Fruit fly (Drosophila melanogaster) whole organism, embryonic: ENCODE data around the gene bsk.

Experiments
- Abd-B ChIP-seq: fragments of 200-800 bp; sonication (Bioruptor generic); optimal IDR thresholded peaks from 2 replicates; lab custom pipeline; 2018; ENCODE audit warnings: missing biosample characterization, mild to moderate bottlenecking, missing genetic modification characterization, moderate library complexity
- Atf-2 ChIP-seq: fragments of 200-800 bp; sonication (Bioruptor generic); optimal IDR thresholded peaks from 2 replicates; lab custom pipeline; 2016; ENCODE audit warnings: missing biosample characterization, missing genetic modification characterization
- Blimp-1 ChIP-seq: fragments of 200-800 bp; sonication (Bioruptor generic); optimal IDR thresholded peaks from 3 replicates; lab custom pipeline; 2018; ENCODE audit warnings: missing biosample characterization, missing genetic modification characterization, mild to moderate bottlenecking, moderate library complexity, missing genetic modification reagents
- C15 ChIP-seq: fragments of 200-800 bp; sonication (Bioruptor generic); IDR thresholded peaks from 3 replicates; pipeline ENCODE4 v1.3.6; 2022; ENCODE audit warnings: missing biosample characterization, missing genetic modification characterization
- CG10462 ChIP-seq: fragments of 200-800 bp; sonication (Bioruptor generic); optimal IDR thresholded peaks from 2 replicates; lab custom pipeline; 2016; ENCODE audit warnings: missing biosample characterization, missing genetic modification characterization
- CG12236 ChIP-seq: fragments of 200-800 bp; sonication (Bioruptor generic); optimal IDR thresholded peaks from 2 replicates; lab custom pipeline; 2016; ENCODE audit warnings: missing biosample characterization, missing genetic modification characterization
- CG12391 ChIP-seq: fragments of 200-800 bp; sonication (Bioruptor generic); optimal IDR thresholded peaks from 3 replicates; lab custom pipeline; 2018; ENCODE audit warnings: missing biosample characterization, mild to moderate bottlenecking, missing genetic modification characterization, moderate library complexity
- CG12942 ChIP-seq: fragments of 200-800 bp; sonication (Bioruptor generic); optimal IDR thresholded peaks from 3 replicates; lab custom pipeline; 2016; ENCODE audit warnings: missing biosample characterization, missing genetic modification characterization
- CG14050 ChIP-seq: fragments of 200-800 bp; sonication (Bioruptor generic); IDR thresholded peaks from 3 replicates; pipeline ENCODE4 v1.3.6; 2022; ENCODE audit warnings: missing biosample characterization, missing genetic modification characterization
- CG15269 ChIP-seq: fragments of 200-800 bp; sonication (Bioruptor generic); optimal IDR thresholded peaks from 2 replicates; lab custom pipeline; 2018; ENCODE audit warnings: missing biosample characterization, mild to moderate bottlenecking, missing genetic modification characterization, moderate library complexity
- CG15601 ChIP-seq: fragments of 200-800 bp; sonication (Bioruptor generic); optimal IDR thresholded peaks from 3 replicates; lab custom pipeline; 2019; ENCODE audit warnings: missing biosample characterization, mild to moderate bottlenecking, missing genetic modification characterization, moderate library complexity
- CG17359 ChIP-seq: fragments of 200-800 bp; sonication (Bioruptor generic); optimal IDR thresholded peaks from 3 replicates; lab custom pipeline; 2018; ENCODE audit warnings: missing biosample characterization, mild to moderate bottlenecking, missing genetic modification characterization, moderate library complexity
- CG18262 ChIP-seq: fragments of 200-800 bp; optimal IDR thresholded peaks from 3 replicates; lab custom pipeline; 2019; ENCODE audit warnings: missing biosample characterization, mild to moderate bottlenecking, missing genetic modification characterization, moderate library complexity
- CG18476 ChIP-seq: fragments of 200-800 bp; sonication (Bioruptor generic); optimal IDR thresholded peaks from 2 replicates; lab custom pipeline; 2016; ENCODE audit warnings: missing biosample characterization, mild to moderate bottlenecking, missing genetic modification characterization
- CG2202 ChIP-seq: fragments of 200-800 bp; sonication (Bioruptor generic); optimal IDR thresholded peaks from 2 replicates; lab custom pipeline; 2018; ENCODE audit warnings: missing biosample characterization, mild to moderate bottlenecking, missing genetic modification characterization
- CG2712 ChIP-seq: fragments of 200-800 bp; optimal IDR thresholded peaks from 3 replicates; lab custom pipeline; 2019; ENCODE audit warnings: missing biosample characterization, mild to moderate bottlenecking, missing genetic modification characterization, moderate library complexity
- CG30403 ChIP-seq: fragments of 200-800 bp; sonication (Bioruptor generic); optimal IDR thresholded peaks from 3 replicates; lab custom pipeline; 2016; ENCODE audit warnings: missing biosample characterization, missing genetic modification characterization
- CG4328 ChIP-seq: fragments of 200-800 bp; sonication (Bioruptor generic); optimal IDR thresholded peaks from 3 replicates; lab custom pipeline; 2017; ENCODE audit warnings: missing biosample characterization, missing genetic modification reagents, missing genetic modification characterization
- CG6683 ChIP-seq: fragments of 200-800 bp; sonication (Bioruptor generic); optimal IDR thresholded peaks from 2 replicates; lab custom pipeline; 2017; ENCODE audit warnings: missing biosample characterization, mild to moderate bottlenecking, missing genetic modification characterization, missing genetic modification reagents
- CG7357 ChIP-seq: fragments of 200-800 bp; sonication (Bioruptor generic); IDR thresholded peaks from 3 replicates; pipeline ENCODE4 v1.3.6; 2022; ENCODE audit warnings: missing biosample characterization, missing genetic modification characterization
- CG7928 ChIP-seq: fragments of 200-800 bp; sonication (Bioruptor generic); optimal IDR thresholded peaks from 2 replicates; lab custom pipeline; 2017; ENCODE audit warnings: missing biosample characterization, mild to moderate bottlenecking, missing genetic modification characterization
- CHES-1-like ChIP-seq: fragments of 200-800 bp; sonication (Bioruptor generic); optimal IDR thresholded peaks from 2 replicates; lab custom pipeline; 2016; ENCODE audit warnings: missing biosample characterization, missing genetic modification characterization
- Dp ChIP-seq: fragments of 200-800 bp; sonication (Bioruptor generic); optimal IDR thresholded peaks from 2 replicates; lab custom pipeline; 2018; ENCODE audit warnings: missing biosample characterization, mild to moderate bottlenecking, missing genetic modification characterization, moderate library complexity
- Dref ChIP-seq: fragments of 200-800 bp; sonication (Bioruptor generic); IDR thresholded peaks from 2 replicates; pipeline ENCODE4 v1.3.6; 2022; ENCODE audit warnings: missing biosample characterization, missing genetic modification characterization
- Drgx ChIP-seq: fragments of 200-800 bp; sonication (Bioruptor generic); IDR thresholded peaks from 2 replicates; pipeline ENCODE4 v1.3.6; 2022; ENCODE audit warnings: missing biosample characterization, missing genetic modification characterization
- HHEX ChIP-seq: fragments of 200-800 bp; sonication (Bioruptor generic); optimal IDR thresholded peaks from 3 replicates; lab custom pipeline; 2017; ENCODE audit warnings: missing biosample characterization, mild to moderate bottlenecking, missing genetic modification characterization, missing genetic modification reagents
- HmgD ChIP-seq: fragments of 200-800 bp; sonication (Bioruptor generic); optimal IDR thresholded peaks from 3 replicates; lab custom pipeline; 2016; ENCODE audit warnings: missing biosample characterization, missing genetic modification characterization
- Hsf ChIP-seq: fragments of 200-800 bp; sonication (Bioruptor generic); optimal IDR thresholded peaks from 3 replicates; lab custom pipeline; 2016; ENCODE audit warnings: missing biosample characterization, missing genetic modification characterization
- Max ChIP-seq: fragments of 200-800 bp; sonication (Bioruptor generic); optimal IDR thresholded peaks from 2 replicates; lab custom pipeline; 2016; ENCODE audit warnings: missing biosample characterization, mild to moderate bottlenecking, missing genetic modification characterization
- Mes4 ChIP-seq: fragments of 200-800 bp; sonication (Bioruptor generic); optimal IDR thresholded peaks from 2 replicates; lab custom pipeline; 2016; ENCODE audit warnings: missing biosample characterization, missing genetic modification characterization
- Oli ChIP-seq: fragments of 200-800 bp; sonication (Bioruptor generic); optimal IDR thresholded peaks from 2 replicates; lab custom pipeline; 2018; ENCODE audit warnings: missing biosample characterization, mild to moderate bottlenecking, missing genetic modification characterization, moderate library complexity
- Sin3A ChIP-seq: fragments of >200 bp; optimal IDR thresholded peaks from 2 replicates; lab custom pipeline; 2018
- Sox102F ChIP-seq: fragments of 200-800 bp; sonication (Bioruptor generic); optimal IDR thresholded peaks from 2 replicates; lab custom pipeline; 2018; ENCODE audit warnings: missing biosample characterization, mild to moderate bottlenecking, missing genetic modification characterization, moderate library complexity
- TFAM ChIP-seq: fragments of 200-800 bp; sonication (Bioruptor generic); optimal IDR thresholded peaks from 2 replicates; lab custom pipeline; 2017; ENCODE audit warnings: missing biosample characterization, missing genetic modification characterization, inconsistent platforms
- Vsx1 ChIP-seq: fragments of 200-800 bp; sonication (Bioruptor generic); optimal IDR thresholded peaks from 2 replicates; lab custom pipeline; 2017; ENCODE audit warnings: missing biosample characterization, mild to moderate bottlenecking, missing genetic modification characterization, missing genetic modification reagents
- Xbp1 ChIP-seq: fragments of 200-800 bp; sonication (Bioruptor generic); optimal IDR thresholded peaks from 3 replicates; lab custom pipeline; 2016; ENCODE audit warnings: missing biosample characterization, mild to moderate bottlenecking, missing genetic modification characterization
- caup ChIP-seq: fragments of 200-800 bp; sonication (Bioruptor generic); optimal IDR thresholded peaks from 3 replicates; lab custom pipeline; 2017; ENCODE audit warnings: missing biosample characterization, mild to moderate bottlenecking, missing genetic modification characterization, moderate library complexity; ENCODE audit not compliant: severe bottlenecking
- chinmo ChIP-seq: fragments of 200-800 bp; sonication (Bioruptor generic); IDR thresholded peaks from 4 replicates; pipeline ENCODE4 v1.3.6; 2022; ENCODE audit warnings: missing biosample characterization, missing genetic modification characterization; ENCODE audit not compliant: partially characterized antibody
- crc ChIP-seq: fragments of 200-800 bp; sonication (Bioruptor generic); optimal IDR thresholded peaks from 2 replicates; lab custom pipeline; 2016; ENCODE audit warnings: missing biosample characterization, missing genetic modification characterization
- dmrt99B ChIP-seq: fragments of 200-800 bp; sonication (Bioruptor generic); optimal IDR thresholded peaks from 2 replicates; lab custom pipeline; 2018; ENCODE audit warnings: missing biosample characterization, mild to moderate bottlenecking, missing genetic modification characterization, moderate library complexity
- en ChIP-seq: fragments of 200-800 bp; sonication (Bioruptor generic); optimal IDR thresholded peaks from 2 replicates; lab custom pipeline; 2016; ENCODE audit warnings: missing biosample characterization, missing genetic modification characterization
- fd3F ChIP-seq: fragments of 200-800 bp; sonication (Bioruptor generic); optimal IDR thresholded peaks from 2 replicates; lab custom pipeline; 2018; ENCODE audit warnings: missing biosample characterization, mild to moderate bottlenecking, missing genetic modification characterization, moderate library complexity
- gcm ChIP-seq: fragments of 200-800 bp; sonication (Bioruptor generic); optimal IDR thresholded peaks from 2 replicates; lab custom pipeline; 2019; ENCODE audit warnings: missing biosample characterization, mild to moderate bottlenecking, missing genetic modification characterization, moderate library complexity
- gsb-n ChIP-seq: fragments of 200-800 bp; sonication (Bioruptor generic); optimal IDR thresholded peaks from 3 replicates; lab custom pipeline; 2018; ENCODE audit warnings: missing biosample characterization, mild to moderate bottlenecking, missing genetic modification characterization
- jigr1 ChIP-seq: fragments of 200-800 bp; sonication (Bioruptor generic); IDR thresholded peaks from 3 replicates; pipeline ENCODE4 v1.3.6; 2022; ENCODE audit warnings: missing biosample characterization, missing genetic modification characterization
- phol ChIP-seq: fragments of 200-800 bp; sonication (Bioruptor generic); optimal IDR thresholded peaks from 3 replicates; lab custom pipeline; 2018; ENCODE audit warnings: missing biosample characterization, mild to moderate bottlenecking, missing genetic modification characterization, moderate library complexity
- psq ChIP-seq: fragments of 200-800 bp; sonication (Bioruptor generic); optimal IDR thresholded peaks from 2 replicates; lab custom pipeline; 2017; ENCODE audit warnings: missing biosample characterization, missing genetic modification characterization
- sim ChIP-seq: fragments of 200-800 bp; sonication (Bioruptor generic); IDR thresholded peaks from 2 replicates; pipeline ENCODE4 v1.3.6; 2022; ENCODE audit warnings: missing biosample characterization, missing genetic modification characterization
- sug ChIP-seq: fragments of 200-800 bp; optimal IDR thresholded peaks from 2 replicates; lab custom pipeline; 2019; ENCODE audit warnings: missing biosample characterization, mild to moderate bottlenecking, missing genetic modification characterization, moderate library complexity
- wdn ChIP-seq: fragments of 200-800 bp; sonication (Bioruptor generic); IDR thresholded peaks from 2 replicates; pipeline ENCODE4 v1.3.6; 2022; ENCODE audit warnings: missing biosample characterization, missing genetic modification characterization
- wor ChIP-seq: fragments of 200-800 bp; sonication (Bioruptor generic); IDR thresholded peaks from 2 replicates; pipeline ENCODE4 v1.3.6; 2022; ENCODE audit warnings: missing biosample characterization, missing genetic modification characterization

The bsk gene

dm6 chr2L:10299810-10300147 is 49.5 kb upstream of the bsk start, which contains the start of gene CYLD (continued):
- TF ChIP-seq CG6683 (peak; percentile 57), wor (peak; percentile 30; the same call in 1 of the 2 replicates), Vsx1 (GFP tag; lab: Kevin White, UChicago) (peak; percentile 15), phol (tag; lab: Kevin White, UChicago) (peak; percentile 77), CG14050 (GFP tag; lab: Robert Waterston, UW) (peak; percentile 47; the same call in 1 of the 3 replicates), gsb-n (tag; lab: Kevin White, UChicago) (peak; percentile 75), Blimp-1 (GFP tag; lab: Kevin White, UChicago) (peak; percentile 78), gcm (GFP tag; lab: Kevin White, UChicago) (peak; percentile 73), CG12236 (GFP tag; lab: Kevin White, UChicago) (no peak), Max (GFP tag; lab: Kevin White, UChicago) (peak; percentile 29), Xbp1 (GFP tag; lab: Kevin White, UChicago) (peak; percentile 77), HHEX (GFP tag; lab: Kevin White, UChicago) (peak; percentile 33), CG30403 (peak; percentile 80), en (GFP tag; lab: Kevin White, UChicago) (no peak), fd3F (GFP tag; lab: Kevin White, UChicago) (peak; percentile 51), CG2712 (tag; lab: Kevin White, UChicago) (peak; percentile 85), crc (GFP tag; lab: Kevin White, UChicago) (no peak), psq (GFP tag; lab: Kevin White, UChicago) (no peak), CHES-1-like (peak; percentile 27), Atf-2 (GFP tag; lab: Kevin White, UChicago) (no peak), Drgx (GFP tag; lab: Robert Waterston, UW) (peak; percentile 68), Dref (peak; percentile 65), C15 (GFP tag; lab: Robert Waterston, UW) (no peak), CG10462 (GFP tag; lab: Kevin White, UChicago) (peak; percentile 24), CG18262 (tag; lab: Kevin White, UChicago) (peak; percentile 83), CG12391 (peak; percentile 87), CG17359 (tag; lab: Kevin White, UChicago) (peak; percentile 77), Sox102F (GFP tag; lab: Kevin White, UChicago) (peak; percentile 84), TFAM (GFP tag; lab: Kevin White, UChicago) (no peak), CG2202 (peak; percentile 46), HmgD (GFP tag; lab: Kevin White, UChicago) (no peak), sim (GFP tag; lab: Robert Waterston, UW) (no peak), CG7357 (GFP tag; lab: Robert Waterston, UW) (0 out of 3 replicates have a peak, but pooled peaks have one; percentile 18), CG7928 (GFP tag; lab: Kevin White, UChicago) (no peak), jigr1 (GFP tag; lab: Robert Waterston, UW) (no peak), Sin3A (lab: Kevin White, UChicago) (no peak), caup (GFP tag; lab: Kevin White, UChicago) (no peak), CG12942 (GFP tag; lab: Kevin White, UChicago) (peak; percentile 60), Mes4 (no peak), sug (tag; lab: Kevin White, UChicago) (peak; percentile 49), chinmo (GFP tag; lab: Robert Waterston, UW) (no peak), CG18476 (GFP tag; lab: Kevin White, UChicago) (peak; percentile 32), CG4328 (GFP tag; lab: Kevin White, UChicago) (no peak), CG15269 (peak; percentile 81), Abd-B (GFP tag; lab: Kevin White, UChicago) (no peak), wdn (GFP tag; lab: Robert Waterston, UW) (peak; percentile 36; the same call in 1 of the 2 replicates), Hsf (peak; percentile 58), Dp (GFP tag; lab: Kevin White, UChicago) (peak; percentile 15), dmrt99B (peak; percentile 72), Oli (peak; percentile 59), CG15601 (tag; lab: Kevin White, UChicago) (peak; percentile 70)
